Worm (Caenorhabditis elegans): ENCODE data around the gene rif-1.2.

- TF ChIP-seq nhr-84 (tag; optimal IDR thresholded peaks at IDR 0.05) (no peak), pag-3 (tag; optimal IDR thresholded peaks at IDR 0.05; ENCODE audit: borderline replicate concordance, insufficient read depth) (no peak), unc-130 (tag; optimal IDR thresholded peaks at IDR 0.05) (no peak), nhr-237 (tag; optimal IDR thresholded peaks at IDR 0.05) (no peak), pqm-1 (tag; optimal IDR thresholded peaks at IDR 0.05) (no peak), grh-1 (GFP tag; IDR thresholded peaks at IDR 0.05) (no peak), egl-27 (tag; optimal IDR thresholded peaks at IDR 0.05) (no peak), nhr-12 (tag; optimal IDR thresholded peaks at IDR 0.05) (no peak), nhr-77 (tag; optimal IDR thresholded peaks at IDR 0.05) (no peak), aha-1 (tag; optimal IDR thresholded peaks at IDR 0.05) (no peak)
These were observed 7.1 kb upstream of the rif-1.2 start, which contains the start of gene glb-13 for ce11 chrX:12378293-12378692.
